Worm (Caenorhabditis elegans): ENCODE data around the gene timp-1.

timp-1 gene

ce11 chrV:8206931-8207330 lies at the start of gene timp-1:
Gene timp-1 (plus strand): TSS chrV:8207235.
- no peak for TF ChIP-seq W03F9.2 (tag; optimal IDR thresholded peaks at IDR 0.05)
- TF ChIP-seq dao-5 (tag; optimal IDR thresholded peaks at IDR 0.05), result no peak
- TF ChIP-seq him-1 (tag; optimal IDR thresholded peaks at IDR 0.05), result no peak

ce11 chrV:8157446-8157845 lies 49.6 kb upstream of the timp-1 start, which contains the start of gene sul-2:
Gene sul-2 (plus strand): TSS chrV:8157746.
- no peak for TF ChIP-seq W03F9.2 (tag; optimal IDR thresholded peaks at IDR 0.05)
- TF ChIP-seq him-1 (tag; optimal IDR thresholded peaks at IDR 0.05), result no peak
- TF ChIP-seq dao-5 (tag; optimal IDR thresholded peaks at IDR 0.05), result no peak

ce11 chrV:8159629-8160028 lies 47.4 kb upstream of the timp-1 start, which contains the start of gene F20D6.6:
Gene F20D6.6 (plus strand): TSS chrV:8159929.
- TF ChIP-seq him-1 (tag; optimal IDR thresholded peaks at IDR 0.05), result no peak
- no peak for TF ChIP-seq dao-5 (tag; optimal IDR thresholded peaks at IDR 0.05)

- no peak for TF ChIP-seq him-1 (tag; optimal IDR thresholded peaks at IDR 0.05)
- no peak for TF ChIP-seq W03F9.2 (tag; optimal IDR thresholded peaks at IDR 0.05)
- TF ChIP-seq dao-5 (tag; optimal IDR thresholded peaks at IDR 0.05), result no peak
Measured at ce11 chrV:8161699-8162098, 45.3 kb upstream of the timp-1 start, which contains the start of gene F20D6.5. Gene F20D6.5 (plus strand): TSS chrV:8161957.

ce11 chrV:8163199-8163598 lies 43.8 kb upstream of the timp-1 start:
- TF ChIP-seq dao-5 (tag; optimal IDR thresholded peaks at IDR 0.05) (no peak), W03F9.2 (tag; optimal IDR thresholded peaks at IDR 0.05) (no peak), him-1 (tag; optimal IDR thresholded peaks at IDR 0.05) (no peak)

- no peak for TF ChIP-seq W03F9.2 (tag; optimal IDR thresholded peaks at IDR 0.05)
- no peak for TF ChIP-seq him-1 (tag; optimal IDR thresholded peaks at IDR 0.05)
- TF ChIP-seq dao-5 (tag; optimal IDR thresholded peaks at IDR 0.05), result no peak
Measured at ce11 chrV:8168219-8168962, 38.6 kb upstream of the timp-1 start, which contains the start of gene F20D6.8. Gene F20D6.8 (minus strand): TSS chrV:8168269.

- TF ChIP-seq dao-5 (tag; optimal IDR thresholded peaks at IDR 0.05), result no peak
- no peak for TF ChIP-seq him-1 (tag; optimal IDR thresholded peaks at IDR 0.05)
- no peak for TF ChIP-seq W03F9.2 (tag; optimal IDR thresholded peaks at IDR 0.05)
Measured at ce11 chrV:8169150-8169549, 37.9 kb upstream of the timp-1 start.

ce11 chrV:8170300-8170699 lies 36.7 kb upstream of the timp-1 start:
- TF ChIP-seq W03F9.2 (tag; optimal IDR thresholded peaks at IDR 0.05) (no peak), him-1 (tag; optimal IDR thresholded peaks at IDR 0.05) (no peak), dao-5 (tag; optimal IDR thresholded peaks at IDR 0.05) (no peak)

ce11 chrV:8171688-8172087 lies 35.3 kb upstream of the timp-1 start:
- TF ChIP-seq dao-5 (tag; optimal IDR thresholded peaks at IDR 0.05) (no peak), him-1 (tag; optimal IDR thresholded peaks at IDR 0.05) (no peak), W03F9.2 (tag; optimal IDR thresholded peaks at IDR 0.05) (no peak)

ce11 chrV:8177349-8177748 lies 29.7 kb upstream of the timp-1 start, which contains the start of gene F20D6.9:
Gene F20D6.9 (minus strand): TSS chrV:8177449.
- TF ChIP-seq W03F9.2 (tag; optimal IDR thresholded peaks at IDR 0.05) (no peak), dao-5 (tag; optimal IDR thresholded peaks at IDR 0.05) (no peak), him-1 (tag; optimal IDR thresholded peaks at IDR 0.05) (no peak)

ce11 chrV:8178279-8178678 lies 28.8 kb upstream of the timp-1 start:
- TF ChIP-seq dao-5 (tag; optimal IDR thresholded peaks at IDR 0.05) (no peak), him-1 (tag; optimal IDR thresholded peaks at IDR 0.05) (no peak), W03F9.2 (tag; optimal IDR thresholded peaks at IDR 0.05) (no peak)

ce11 chrV:8178914-8179542 lies 28.0 kb upstream of the timp-1 start, which contains the start of gene srp-7:
Gene srp-7 (plus strand): TSS chrV:8179126.
- no peak for TF ChIP-seq dao-5 (tag; optimal IDR thresholded peaks at IDR 0.05)
- no peak for TF ChIP-seq him-1 (tag; optimal IDR thresholded peaks at IDR 0.05)
- no peak for TF ChIP-seq W03F9.2 (tag; optimal IDR thresholded peaks at IDR 0.05)

ce11 chrV:8183384-8183783 lies 23.7 kb upstream of the timp-1 start, which contains the start of gene srp-8:
Gene srp-8 (plus strand): TSS chrV:8183684.
- no peak for TF ChIP-seq dao-5 (tag; optimal IDR thresholded peaks at IDR 0.05)
- no peak for TF ChIP-seq W03F9.2 (tag; optimal IDR thresholded peaks at IDR 0.05)
- TF ChIP-seq him-1 (tag; optimal IDR thresholded peaks at IDR 0.05), result no peak

ce11 chrV:8185737-8186136 lies 21.3 kb upstream of the timp-1 start, which contains the start of gene F20D6.2:
Gene F20D6.2 (plus strand): TSS chrV:8186037.
- TF ChIP-seq him-1 (tag; optimal IDR thresholded peaks at IDR 0.05) (no peak), dao-5 (tag; optimal IDR thresholded peaks at IDR 0.05) (no peak), W03F9.2 (tag; optimal IDR thresholded peaks at IDR 0.05) (no peak)
